Worm (Caenorhabditis elegans) whole organism, L1 larva: ENCODE measurements around the gene Y49F6B.19.

ENCODE experiments used
- blmp-1 ChIP-seq: fragments of 150-350 bp; optimal IDR thresholded peaks from 2 replicates; lab custom pipeline; 2014; ENCODE audit warnings: missing biosample characterization, missing genetic modification characterization
- ceh-63 ChIP-seq: fragments of 200-800 bp; sonication (Bioruptor generic); optimal IDR thresholded peaks from 2 replicates; lab custom pipeline; 2018; ENCODE audit warnings: mild to moderate bottlenecking, missing genetic modification characterization, missing compliant biosample characterization
- dpl-1 ChIP-seq, 3 experiments: fragments of 150-350 bp in 2 of 3; sonication (generic microtip) in 1 of 3; optimal IDR thresholded peaks; 2 replicates each; lab custom pipeline; 2014 to 2017; ENCODE audit warnings: missing biosample characterization in 3 of 3, missing genetic modification characterization in 3 of 3, missing genetic modification reagents in 3 of 3
- dsc-1 ChIP-seq: sonication (generic microtip); optimal IDR thresholded peaks from 2 replicates; lab custom pipeline; 2016; ENCODE audit warnings: mild to moderate bottlenecking, missing genetic modification characterization, missing compliant biosample characterization
- elt-2 ChIP-seq: sonication (generic microtip); optimal IDR thresholded peaks from 2 replicates; lab custom pipeline; 2016; ENCODE audit warnings: missing genetic modification characterization, mild to moderate bottlenecking, inconsistent platforms, missing compliant biosample characterization, missing genetic modification reagents
- elt-3 ChIP-seq, 6 experiments: fragments of 150-350 bp in 1 of 6; sonication (generic microtip); optimal IDR thresholded peaks; 2 replicates each; lab custom pipeline; 2017 to 2018; ENCODE audit warnings: missing biosample characterization in 6 of 6, missing genetic modification characterization in 6 of 6, inconsistent platforms in 1 of 6
- grh-1 ChIP-seq: fragments of 200-800 bp; sonication (Bioruptor generic); IDR thresholded peaks from 2 replicates; pipeline ENCODE4 v1.3.6; 2022; ENCODE audit warnings: missing genetic modification reagents, missing genetic modification characterization, missing compliant biosample characterization
- lin-15B ChIP-seq: fragments of 150-350 bp; sonication (generic microtip); optimal IDR thresholded peaks from 3 replicates; lab custom pipeline; 2014; ENCODE audit warnings: missing biosample characterization, missing genetic modification characterization
- lsy-2 ChIP-seq, 2 experiments: fragments of 150-350 bp; optimal IDR thresholded peaks; 2 replicates each; lab custom pipeline; 2014; ENCODE audit warnings: missing biosample characterization in 2 of 2, missing genetic modification characterization in 2 of 2
- nhr-12 ChIP-seq: sonication (generic microtip); optimal IDR thresholded peaks from 2 replicates; lab custom pipeline; 2017; ENCODE audit warnings: missing biosample characterization, missing genetic modification characterization
- nhr-28 ChIP-seq: fragments of 150-350 bp; optimal IDR thresholded peaks from 2 replicates; lab custom pipeline; 2014; ENCODE audit warnings: missing biosample characterization, missing genetic modification characterization
- pax-3 ChIP-seq: fragments of 200-800 bp; sonication (Bioruptor generic); optimal IDR thresholded peaks from 2 replicates; lab custom pipeline; 2018; ENCODE audit warnings: mild to moderate bottlenecking, missing genetic modification characterization, moderate library complexity, missing compliant biosample characterization
- pqm-1 ChIP-seq: sonication (generic microtip); optimal IDR thresholded peaks from 3 replicates; lab custom pipeline; 2017; ENCODE audit warnings: missing biosample characterization, missing genetic modification characterization
- sox-4 ChIP-seq: sonication (generic microtip); optimal IDR thresholded peaks from 2 replicates; lab custom pipeline; 2016; ENCODE audit warnings: missing genetic modification characterization, missing compliant biosample characterization
- unc-62 ChIP-seq: fragments of 150-350 bp; optimal IDR thresholded peaks from 2 replicates; lab custom pipeline; 2014; ENCODE audit warnings: missing biosample characterization, missing genetic modification reagents, missing genetic modification characterization
- ztf-4 ChIP-seq: fragments of 150-350 bp; optimal IDR thresholded peaks from 2 replicates; lab custom pipeline; 2014; ENCODE audit warnings: missing biosample characterization, missing genetic modification characterization

Gene Y49F6B.19

ce11 chrII:3463097-3463496, 49.0 kb downstream of the Y49F6B.19 start, which contains the start of gene C16C8.9:
Gene C16C8.9, minus strand, starts transcription at chrII:3463197.
- no peak for TF ChIP-seq elt-2 (tag; lab: Kevin White, UChicago)
- no peak for TF ChIP-seq blmp-1 (tag; lab: Kevin White, UChicago)
- no peak for TF ChIP-seq sox-4 (tag; lab: Kevin White, UChicago)
- TF ChIP-seq unc-62 (GFP tag; lab: Kevin White, UChicago), result no peak
- no peak for TF ChIP-seq ceh-63 (GFP tag; lab: Kevin White, UChicago)
- TF ChIP-seq lsy-2 (tag; optimal IDR thresholded peaks at IDR 0.05; lab: Kevin White, UChicago), result no peak
- no peak for TF ChIP-seq nhr-12 (tag; lab: Kevin White, UChicago)

ce11 chrII:3461586-3461985, 50.6 kb downstream of the Y49F6B.19 start, which contains the start of gene C16C8.8:
Gene C16C8.8, minus strand, starts transcription at chrII:3461686.
- no peak for TF ChIP-seq nhr-12 (tag; lab: Kevin White, UChicago)
- no peak for TF ChIP-seq elt-3 (tag; optimal IDR thresholded peaks at IDR 0.05; lab: Kevin White, UChicago)
- TF ChIP-seq unc-62 (GFP tag; lab: Kevin White, UChicago), result no peak
- no peak for TF ChIP-seq lin-15B (tag; lab: Kevin White, UChicago)
- TF ChIP-seq grh-1, result no peak
- no peak for TF ChIP-seq pax-3
- no peak for TF ChIP-seq dpl-1 (GFP tag; optimal IDR thresholded peaks at IDR 0.05; lab: Kevin White, UChicago)
- TF ChIP-seq pqm-1 (tag; lab: Kevin White, UChicago), result no peak
- no peak for TF ChIP-seq ztf-4
- no peak for TF ChIP-seq dsc-1 (tag; lab: Kevin White, UChicago)
- TF ChIP-seq nhr-28 (tag; lab: Kevin White, UChicago), result no peak
